Worm (Caenorhabditis elegans): ENCODE results near the gene rpac-40.

- TF ChIP-seq flt-1 (GFP tag; IDR thresholded peaks at IDR 0.05) (no peak), aly-1 (tag; optimal IDR thresholded peaks at IDR 0.05) (no peak), tra-4 (tag; optimal IDR thresholded peaks at IDR 0.05) (no peak), hmbx-1 (tag; optimal IDR thresholded peaks at IDR 0.05) (no peak), ama-1 (optimal IDR thresholded peaks at IDR 0.05) (no peak), sea-1 (GFP tag; conservative IDR thresholded peaks at IDR 0.05) (no peak), tbx-37 (GFP tag; conservative IDR thresholded peaks at IDR 0.05) (no peak), hnd-1 (tag; optimal IDR thresholded peaks at IDR 0.05) (no peak)
These were observed 5.1 kb downstream of the rpac-40 start, which contains the start of gene H43I07.1 for ce11 chrV:4204421-4204820.

Data from whole organism, early embryonic.